Fruit fly (Drosophila melanogaster) whole organism, adult: ENCODE data around the gene PGRP-SB1.

ENCODE experiments used
- CG11617 ChIP-seq: fragments of 200-800 bp; sonication (Bioruptor generic); optimal IDR thresholded peaks from 2 replicates; lab custom pipeline; 2017; ENCODE audit warnings: mild to moderate bottlenecking, missing biosample characterization, missing genetic modification reagents, missing genetic modification characterization
- CG14711 ChIP-seq: fragments of 200-800 bp; sonication (Bioruptor generic); optimal IDR thresholded peaks from 2 replicates; lab custom pipeline; 2018; ENCODE audit warnings: missing biosample characterization, mild to moderate bottlenecking, missing genetic modification characterization, moderate library complexity
- CG1620 ChIP-seq: fragments of 200-800 bp; sonication (Bioruptor generic); optimal IDR thresholded peaks from 2 replicates; lab custom pipeline; 2016; ENCODE audit warnings: missing biosample characterization, missing genetic modification characterization
- CG33017 ChIP-seq: fragments of 200-800 bp; sonication (Bioruptor generic); optimal IDR thresholded peaks from 2 replicates; lab custom pipeline; 2018; ENCODE audit warnings: missing biosample characterization, mild to moderate bottlenecking, missing genetic modification characterization, moderate library complexity
- CG5204 ChIP-seq: fragments of 200-800 bp; sonication (Bioruptor generic); optimal IDR thresholded peaks from 2 replicates; lab custom pipeline; 2016; ENCODE audit warnings: missing biosample characterization, missing genetic modification characterization
- CG7045 ChIP-seq: fragments of 200-800 bp; sonication (Bioruptor generic); optimal IDR thresholded peaks from 2 replicates; lab custom pipeline; 2017; ENCODE audit warnings: missing biosample characterization, mild to moderate bottlenecking, missing genetic modification characterization
- CG7101 ChIP-seq: fragments of 200-800 bp; sonication (Bioruptor generic); optimal IDR thresholded peaks from 2 replicates; lab custom pipeline; 2018; ENCODE audit warnings: missing biosample characterization, mild to moderate bottlenecking, missing genetic modification characterization, moderate library complexity
- Hr96 ChIP-seq: fragments of 200-800 bp; sonication (Bioruptor generic); optimal IDR thresholded peaks from 2 replicates; lab custom pipeline; 2016; ENCODE audit warnings: missing biosample characterization, missing genetic modification characterization
- kay ChIP-seq: fragments of 200-800 bp; sonication (Bioruptor generic); peaks from one replicate; lab custom pipeline; 2016; ENCODE audit warnings: missing biosample characterization, missing genetic modification characterization, borderline replicate concordance
- ovo ChIP-seq: fragments of 200-800 bp; sonication (Bioruptor generic); optimal IDR thresholded peaks from 2 replicates; lab custom pipeline; 2016; ENCODE audit warnings: missing biosample characterization, missing genetic modification characterization
- pad ChIP-seq: fragments of 200-800 bp; sonication (Bioruptor generic); optimal IDR thresholded peaks from 3 replicates; lab custom pipeline; 2017; ENCODE audit warnings: missing biosample characterization, missing genetic modification characterization, mild to moderate bottlenecking, moderate library complexity, missing genetic modification reagents
- tj ChIP-seq: fragments of 200-800 bp; sonication (Bioruptor generic); optimal IDR thresholded peaks from 3 replicates; lab custom pipeline; 2017; ENCODE audit warnings: missing biosample characterization, mild to moderate bottlenecking, missing genetic modification characterization, moderate library complexity
- toe ChIP-seq: fragments of 200-800 bp; sonication (Bioruptor generic); optimal IDR thresholded peaks from 2 replicates; lab custom pipeline; 2016; ENCODE audit warnings: missing biosample characterization, missing genetic modification characterization

dm6 chr3L:16750750-16751149 lies 23.0 kb upstream of the PGRP-SB1 start:
- TF ChIP-seq toe, result no peak
- no peak for TF ChIP-seq CG7045 (GFP tag; lab: Kevin White, UChicago)
- peak; percentile 53 for TF ChIP-seq tj (GFP tag; lab: Kevin White, UChicago)
- no peak for TF ChIP-seq ovo (GFP tag; lab: Kevin White, UChicago)
- TF ChIP-seq CG11617 (GFP tag; lab: Kevin White, UChicago), result no peak
- TF ChIP-seq pad (GFP tag; lab: Kevin White, UChicago), result no peak
- TF ChIP-seq CG7101 (tag; lab: Kevin White, UChicago), result no peak
- no peak for TF ChIP-seq CG5204 (GFP tag; lab: Kevin White, UChicago)
- no peak for TF ChIP-seq CG33017 (tag; lab: Kevin White, UChicago)
- TF ChIP-seq kay (GFP tag; lab: Kevin White, UChicago), result no peak
- no peak for TF ChIP-seq CG14711 (tag; lab: Kevin White, UChicago)
- no peak for TF ChIP-seq CG1620 (GFP tag; lab: Kevin White, UChicago)
- no peak for TF ChIP-seq Hr96 (GFP tag; lab: Kevin White, UChicago)
